Worm (Caenorhabditis elegans) whole organism, L2 larva: ENCODE results near the gene clec-149.
A peak's percentile ranks its signal among the peaks of the same experiment; 100 is the strongest.

Experiments used
- C34F6.9 ChIP-seq: fragments of 150-350 bp; optimal IDR thresholded peaks from 2 replicates; lab custom pipeline; 2014; ENCODE audit warnings: missing biosample characterization, missing genetic modification characterization
- F13H6.1 ChIP-seq: sonication (generic microtip); optimal IDR thresholded peaks from 2 replicates; lab custom pipeline; 2016; ENCODE audit warnings: missing genetic modification characterization, missing compliant biosample characterization
- R02D3.7 ChIP-seq: fragments of 150-350 bp; optimal IDR thresholded peaks from 2 replicates; lab custom pipeline; 2014; ENCODE audit warnings: missing biosample characterization, missing genetic modification characterization
- Y55F3AM.14 ChIP-seq: fragments of 200-800 bp; sonication (Bioruptor generic); optimal IDR thresholded peaks from 2 replicates; lab custom pipeline; 2018; ENCODE audit warnings: mild to moderate bottlenecking, missing genetic modification characterization, missing compliant biosample characterization
- alr-1 ChIP-seq: fragments of 150-350 bp; optimal IDR thresholded peaks from 2 replicates; lab custom pipeline; 2014; ENCODE audit warnings: missing biosample characterization, missing genetic modification characterization
- aly-2 ChIP-seq: fragments of 150-350 bp; optimal IDR thresholded peaks from 2 replicates; lab custom pipeline; 2014; ENCODE audit warnings: missing biosample characterization, missing genetic modification characterization
- ama-1 ChIP-seq: fragments of 150-350 bp; optimal IDR thresholded peaks from 2 replicates; lab custom pipeline; 2018; ENCODE audit warnings: inconsistent platforms
- ceh-82 ChIP-seq: fragments of 150-350 bp; optimal IDR thresholded peaks from 2 replicates; lab custom pipeline; 2014; ENCODE audit warnings: missing biosample characterization, missing genetic modification characterization
- crh-2 ChIP-seq: sonication (generic microtip); optimal IDR thresholded peaks from 2 replicates; lab custom pipeline; 2017; ENCODE audit warnings: missing biosample characterization, missing genetic modification characterization
- dmd-4 ChIP-seq: sonication (generic microtip); optimal IDR thresholded peaks from 2 replicates; lab custom pipeline; 2017; ENCODE audit warnings: missing biosample characterization, missing genetic modification characterization
- egl-27 ChIP-seq: sonication (generic microtip); optimal IDR thresholded peaks from 3 replicates; lab custom pipeline; 2017; ENCODE audit warnings: missing biosample characterization, missing genetic modification reagents, missing genetic modification characterization
- elt-1 ChIP-seq: fragments of 150-350 bp; optimal IDR thresholded peaks from 2 replicates; lab custom pipeline; 2014; ENCODE audit warnings: missing biosample characterization, missing genetic modification characterization
- elt-3 ChIP-seq: sonication (generic microtip); optimal IDR thresholded peaks from 2 replicates; lab custom pipeline; 2017; ENCODE audit warnings: missing biosample characterization, missing genetic modification characterization
- fos-1 ChIP-seq: fragments of 150-350 bp; optimal IDR thresholded peaks from 2 replicates; lab custom pipeline; 2014; ENCODE audit warnings: missing biosample characterization, missing genetic modification characterization
- gmeb-1 ChIP-seq: fragments of 150-350 bp; optimal IDR thresholded peaks from 2 replicates; lab custom pipeline; 2014; ENCODE audit warnings: missing biosample characterization, missing genetic modification characterization
- lin-13 ChIP-seq: fragments of 150-350 bp; optimal IDR thresholded peaks from 2 replicates; lab custom pipeline; 2014; ENCODE audit warnings: missing biosample characterization, missing genetic modification reagents, missing genetic modification characterization
- lin-39 ChIP-seq: fragments of 150-350 bp; optimal IDR thresholded peaks from 2 replicates; lab custom pipeline; 2014; ENCODE audit warnings: missing biosample characterization, missing genetic modification reagents, missing genetic modification characterization
- lsy-2 ChIP-seq, 2 experiments: fragments of 150-350 bp in 1 of 2; sonication (generic microtip) in 1 of 2; optimal IDR thresholded peaks; 2 replicates each; lab custom pipeline; 2014 to 2017; ENCODE audit warnings: missing biosample characterization in 2 of 2, missing genetic modification characterization in 2 of 2
- nhr-10 ChIP-seq: sonication (generic microtip); optimal IDR thresholded peaks from 2 replicates; lab custom pipeline; 2017; ENCODE audit warnings: missing biosample characterization, missing genetic modification characterization
- nhr-12 ChIP-seq: fragments of 150-350 bp; optimal IDR thresholded peaks from 2 replicates; lab custom pipeline; 2014; ENCODE audit warnings: missing biosample characterization, missing genetic modification characterization
- nhr-129 ChIP-seq: fragments of 150-350 bp; optimal IDR thresholded peaks from 2 replicates; lab custom pipeline; 2014; ENCODE audit warnings: missing biosample characterization, missing genetic modification characterization
- nhr-21 ChIP-seq: fragments of 150-350 bp; optimal IDR thresholded peaks from 2 replicates; lab custom pipeline; 2014; ENCODE audit warnings: missing biosample characterization, missing genetic modification characterization
- nhr-23 ChIP-seq: fragments of 150-350 bp; optimal IDR thresholded peaks from 2 replicates; lab custom pipeline; 2014; ENCODE audit warnings: missing biosample characterization, missing genetic modification reagents, missing genetic modification characterization
- nhr-237 ChIP-seq: fragments of 150-350 bp; optimal IDR thresholded peaks from 2 replicates; lab custom pipeline; 2014; ENCODE audit warnings: missing biosample characterization, missing genetic modification characterization
- nhr-25 ChIP-seq: fragments of 150-350 bp; sonication (generic microtip); optimal IDR thresholded peaks from 3 replicates; lab custom pipeline; 2014; ENCODE audit warnings: missing biosample characterization, missing genetic modification characterization
- nhr-6 ChIP-seq: fragments of 150-350 bp; optimal IDR thresholded peaks from 2 replicates; lab custom pipeline; 2014; ENCODE audit warnings: missing biosample characterization, missing genetic modification characterization
- nhr-77 ChIP-seq: fragments of 150-350 bp; optimal IDR thresholded peaks from 2 replicates; lab custom pipeline; 2014; ENCODE audit warnings: missing biosample characterization, missing genetic modification characterization
- skn-1 ChIP-seq: sonication (generic microtip); optimal IDR thresholded peaks from 2 replicates; lab custom pipeline; 2017; ENCODE audit warnings: missing biosample characterization, missing genetic modification characterization
- sma-3 ChIP-seq: sonication (generic microtip); optimal IDR thresholded peaks from 2 replicates; lab custom pipeline; 2016; ENCODE audit warnings: missing genetic modification reagents, missing genetic modification characterization, missing compliant biosample characterization
- sma-9 ChIP-seq, 2 experiments: fragments of 150-350 bp in 1 of 2; sonication (generic microtip) in 1 of 2; optimal IDR thresholded peaks; 2 replicates each; lab custom pipeline; 2014 to 2016; ENCODE audit warnings: missing genetic modification characterization in 2 of 2, mild to moderate bottlenecking in 1 of 2, missing biosample characterization in 1 of 2, missing compliant biosample characterization in 1 of 2, missing genetic modification reagents in 1 of 2, moderate library complexity in 1 of 2
- snpc-4 ChIP-seq: fragments of 150-350 bp; optimal IDR thresholded peaks from 2 replicates; lab custom pipeline; 2014; ENCODE audit warnings: missing biosample characterization, missing genetic modification characterization
- unc-39 ChIP-seq: fragments of 150-350 bp; optimal IDR thresholded peaks from 2 replicates; lab custom pipeline; 2014; ENCODE audit warnings: missing biosample characterization, missing genetic modification characterization
- unc-55 ChIP-seq: fragments of 150-350 bp; sonication (generic microtip); optimal IDR thresholded peaks from 3 replicates; lab custom pipeline; 2014; ENCODE audit warnings: missing biosample characterization, missing genetic modification reagents, missing genetic modification characterization
- unc-62 ChIP-seq: fragments of 150-350 bp; optimal IDR thresholded peaks from 2 replicates; lab custom pipeline; 2014; ENCODE audit warnings: missing biosample characterization, missing genetic modification reagents, missing genetic modification characterization
- zag-1 ChIP-seq: fragments of 150-350 bp; optimal IDR thresholded peaks from 2 replicates; lab custom pipeline; 2014; ENCODE audit warnings: missing biosample characterization, missing genetic modification characterization
- ztf-1 ChIP-seq: fragments of 200-800 bp; sonication (Bioruptor generic); conservative IDR thresholded peaks from 2 replicates; pipeline ENCODE4 v1.3.6; 2022; ENCODE audit warnings: missing genetic modification characterization, missing compliant biosample characterization
- ztf-4 ChIP-seq: fragments of 150-350 bp; optimal IDR thresholded peaks from 2 replicates; lab custom pipeline; 2014; ENCODE audit warnings: missing biosample characterization, missing genetic modification characterization

clec-149 gene

ce11 chrIII:811544-811943 is 11.5 kb upstream of the clec-149 start, which contains the start of gene daf-7:
TSS of gene daf-7 (plus strand) at chrIII:811844.
- no peak for TF ChIP-seq ztf-4
- no peak for TF ChIP-seq ztf-1 (GFP tag; lab: Robert Waterston, UW)
- no peak for TF ChIP-seq F13H6.1 (tag; lab: Kevin White, UChicago)

ce11 chrIII:815845-816244 is 7.2 kb upstream of the clec-149 start, which contains the start of gene dac-1:
TSS of gene dac-1 (plus strand) at chrIII:816145.
- TF ChIP-seq fos-1 (tag; lab: Kevin White, UChicago): no peak
- TF ChIP-seq elt-1 (tag; lab: Kevin White, UChicago): no peak
- TF ChIP-seq elt-3: no peak
- no peak for TF ChIP-seq R02D3.7
- no peak for TF ChIP-seq nhr-77

- no peak for TF ChIP-seq elt-3
- peak; percentile 69 for TF ChIP-seq snpc-4 (tag; lab: Kevin White, UChicago)
Observed at ce11 chrIII:819313-819712, 3.7 kb upstream of the clec-149 start.

ce11 chrIII:825256-825655 is 2.2 kb downstream of the clec-149 start:
- TF ChIP-seq nhr-23 (tag; lab: Kevin White, UChicago) (no peak), Y55F3AM.14 (GFP tag; lab: Kevin White, UChicago) (no peak), lsy-2 (tag; optimal IDR thresholded peaks at IDR 0.05; lab: Kevin White, UChicago) (no peak), nhr-21 (tag; lab: Kevin White, UChicago) (no peak), zag-1 (tag; lab: Kevin White, UChicago) (no peak), lin-39 (tag; lab: Kevin White, UChicago) (no peak), F13H6.1 (tag; lab: Kevin White, UChicago) (no peak), ceh-82 (tag; lab: Kevin White, UChicago) (no peak), lin-13 (GFP tag; lab: Kevin White, UChicago) (no peak), snpc-4 (tag; lab: Kevin White, UChicago) (no peak), ama-1 (lab: Kevin White, UChicago) (no peak), elt-1 (tag; lab: Kevin White, UChicago) (no peak), dmd-4 (tag; lab: Kevin White, UChicago) (no peak), fos-1 (tag; lab: Kevin White, UChicago) (no peak), nhr-10 (no peak), unc-39 (tag; lab: Kevin White, UChicago) (no peak), gmeb-1 (no peak), unc-62 (no peak)

- TF ChIP-seq fos-1 (tag; lab: Kevin White, UChicago) (peak; percentile 32), Y55F3AM.14 (GFP tag; lab: Kevin White, UChicago) (no peak)
Observed at ce11 chrIII:831961-832360, 8.9 kb downstream of the clec-149 start, which contains the start of gene ceeh-1. TSS of gene ceeh-1 (minus strand) at chrIII:832277.

ce11 chrIII:832855-833504 is 10.0 kb downstream of the clec-149 start, which contains the start of gene zip-2:
TSS of gene zip-2 (plus strand) at chrIII:832982.
- TF ChIP-seq gmeb-1 (peak; percentile 49), fos-1 (tag; lab: Kevin White, UChicago) (peak; percentile 95), ama-1 (lab: Kevin White, UChicago) (peak; percentile 2), egl-27 (tag; lab: Kevin White, UChicago) (no peak), crh-2 (peak; percentile 76), nhr-25 (tag; lab: Kevin White, UChicago) (peak; percentile 16), nhr-6 (tag; lab: Kevin White, UChicago) (no peak), sma-9 (GFP tag; optimal IDR thresholded peaks at IDR 0.05; lab: Kevin White, UChicago) (peak; percentile 60), sma-9 (tag; optimal IDR thresholded peaks at IDR 0.05; lab: Kevin White, UChicago) (no peak), lin-13 (GFP tag; lab: Kevin White, UChicago) (peak; percentile 4), nhr-12 (tag; lab: Kevin White, UChicago) (no peak), nhr-129 (tag; lab: Kevin White, UChicago) (peak; percentile 88), nhr-21 (tag; lab: Kevin White, UChicago) (peak; percentile 45), unc-55 (GFP tag; lab: Kevin White, UChicago) (no peak), nhr-237 (tag; lab: Kevin White, UChicago) (no peak), skn-1 (tag; lab: Kevin White, UChicago) (no peak), sma-3 (GFP tag; lab: Kevin White, UChicago) (peak; percentile 11), ceh-82 (tag; lab: Kevin White, UChicago) (no peak), nhr-23 (tag; lab: Kevin White, UChicago) (no peak), C34F6.9 (tag; lab: Kevin White, UChicago) (peak; percentile 18), alr-1 (tag; lab: Kevin White, UChicago) (no peak), aly-2 (tag; lab: Kevin White, UChicago) (no peak), lsy-2 (tag; optimal IDR thresholded peaks at IDR 0.05; lab: Kevin White, UChicago) (no peak), ztf-1 (GFP tag; lab: Robert Waterston, UW) (no peak), F13H6.1 (tag; lab: Kevin White, UChicago) (no peak), nhr-10 (no peak), R02D3.7 (no peak)
